Worm (Caenorhabditis elegans): ENCODE data around the gene col-129.

DNA sequence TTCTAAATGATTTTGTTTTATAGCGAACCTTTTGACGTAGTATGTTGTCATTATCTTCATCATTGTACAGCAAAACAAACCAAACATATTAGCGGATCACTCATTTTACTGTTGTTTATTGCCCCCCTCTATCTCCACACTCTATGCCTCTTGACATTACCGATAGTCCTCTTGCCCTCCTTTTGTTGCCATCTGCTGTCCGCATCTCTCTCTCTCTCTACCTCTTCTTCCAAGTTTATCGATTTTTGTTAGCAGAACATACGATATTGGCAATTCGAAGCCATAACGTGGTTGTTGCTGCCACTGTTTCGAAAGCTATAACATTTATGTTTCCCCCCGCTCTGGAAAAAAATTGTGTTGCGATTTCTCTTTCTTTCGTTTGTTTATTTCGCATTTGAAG lies 47.7 kb upstream of the col-129 start:
- no peak for TF ChIP-seq ztf-29 (GFP tag; IDR thresholded peaks at IDR 0.05)
- no peak for TF ChIP-seq ref-1 (GFP tag; conservative IDR thresholded peaks at IDR 0.05)
- 0 out of 2 replicates have a peak, but pooled peaks have one; percentile 23 for TF ChIP-seq flt-1 (GFP tag; IDR thresholded peaks at IDR 0.05)
